Worm (Caenorhabditis elegans) whole organism, young adult: ENCODE data around the gene F57F4.1.

Experiments
- C17E4.6 ChIP-seq: fragments of 200-800 bp; sonication (Bioruptor generic); IDR thresholded peaks from 2 replicates; pipeline ENCODE4 v1.3.6; 2022; ENCODE audit warnings: missing genetic modification reagents, missing genetic modification characterization, missing compliant biosample characterization
- F23B12.7 ChIP-seq: sonication (generic microtip); optimal IDR thresholded peaks from 2 replicates; lab custom pipeline; 2017; ENCODE audit warnings: missing genetic modification characterization, mild to moderate bottlenecking, missing compliant biosample characterization, antibody characterized with exemption, moderate library complexity; ENCODE audit not compliant: insufficient read depth
- F33H1.4 ChIP-seq: fragments of 200-800 bp; sonication (Bioruptor generic); IDR thresholded peaks from 2 replicates; pipeline ENCODE4 v1.3.6; 2022; ENCODE audit warnings: missing genetic modification reagents, missing genetic modification characterization, missing compliant biosample characterization
- F37B4.10 ChIP-seq: fragments of 200-800 bp; sonication (Bioruptor generic); IDR thresholded peaks from 2 replicates; pipeline ENCODE4 v1.3.6; 2022; ENCODE audit warnings: missing genetic modification characterization, missing compliant biosample characterization
- F49E8.2 ChIP-seq: sonication (generic microtip); optimal IDR thresholded peaks from 3 replicates; lab custom pipeline; 2017; ENCODE audit warnings: missing genetic modification characterization, mild to moderate bottlenecking, missing compliant biosample characterization, antibody characterized with exemption, moderate library complexity; ENCODE audit not compliant: insufficient read depth
- K11D2.4 ChIP-seq: fragments of 200-800 bp; sonication (Bioruptor generic); IDR thresholded peaks from 2 replicates; pipeline ENCODE4 v1.3.6; 2022; ENCODE audit warnings: missing genetic modification reagents, missing genetic modification characterization, missing compliant biosample characterization
- Y56A3A.18 ChIP-seq: fragments of 200-800 bp; sonication (Bioruptor generic); IDR thresholded peaks from 2 replicates; pipeline ENCODE4 v1.3.6; 2022; ENCODE audit warnings: missing genetic modification reagents, missing genetic modification characterization, missing compliant biosample characterization
- Y67H2A.10 ChIP-seq: fragments of 200-800 bp; sonication (Bioruptor generic); conservative IDR thresholded peaks from 2 replicates; pipeline ENCODE4 v1.3.6; 2022; ENCODE audit warnings: missing genetic modification reagents, missing genetic modification characterization, missing compliant biosample characterization
- akir-1 ChIP-seq: fragments of 200-800 bp; sonication (Bioruptor generic); optimal IDR thresholded peaks from 2 replicates; lab custom pipeline; 2018; ENCODE audit warnings: mild to moderate bottlenecking, missing genetic modification characterization, moderate library complexity, missing compliant biosample characterization
- attf-3 ChIP-seq: fragments of 200-800 bp; sonication (Bioruptor generic); conservative IDR thresholded peaks from 2 replicates; pipeline ENCODE4 v1.3.6; 2022; ENCODE audit warnings: missing genetic modification reagents, missing genetic modification characterization, missing compliant biosample characterization
- attf-5 ChIP-seq: fragments of 200-800 bp; sonication (Bioruptor generic); optimal IDR thresholded peaks from 2 replicates; lab custom pipeline; 2018; ENCODE audit warnings: mild to moderate bottlenecking, missing genetic modification characterization, missing compliant biosample characterization
- ccch-3 ChIP-seq: fragments of 200-800 bp; sonication (Bioruptor generic); optimal IDR thresholded peaks from 2 replicates; lab custom pipeline; 2018; ENCODE audit warnings: mild to moderate bottlenecking, missing genetic modification characterization, missing compliant biosample characterization
- cebp-2 ChIP-seq: fragments of 200-800 bp; sonication (Bioruptor generic); IDR thresholded peaks from 2 replicates; pipeline ENCODE4 v1.3.6; 2022; ENCODE audit warnings: missing genetic modification characterization, missing compliant biosample characterization
- ceh-40 ChIP-seq: fragments of 200-800 bp; sonication (Bioruptor generic); IDR thresholded peaks from 2 replicates; pipeline ENCODE4 v1.3.6; 2022; ENCODE audit warnings: missing genetic modification characterization, missing compliant biosample characterization
- ceh-58 ChIP-seq: fragments of 200-800 bp; sonication (Bioruptor generic); IDR thresholded peaks from 2 replicates; pipeline ENCODE4 v1.3.6; 2022; ENCODE audit warnings: missing genetic modification characterization, missing compliant biosample characterization
- ceh-91 ChIP-seq: fragments of 200-800 bp; sonication (Bioruptor generic); IDR thresholded peaks from 2 replicates; pipeline ENCODE4 v1.3.6; 2022; ENCODE audit warnings: missing genetic modification reagents, missing genetic modification characterization, missing compliant biosample characterization
- chd-7 ChIP-seq: sonication (generic microtip); optimal IDR thresholded peaks from 2 replicates; lab custom pipeline; 2016; ENCODE audit warnings: mild to moderate bottlenecking, missing genetic modification characterization, moderate library complexity, missing compliant biosample characterization
- egl-44 ChIP-seq: fragments of 200-800 bp; sonication (Bioruptor generic); IDR thresholded peaks from 2 replicates; pipeline ENCODE4 v1.3.6; 2022; ENCODE audit warnings: missing genetic modification reagents, missing genetic modification characterization, missing compliant biosample characterization
- ekl-4 ChIP-seq: fragments of 200-800 bp; sonication (Bioruptor generic); IDR thresholded peaks from 2 replicates; pipeline ENCODE4 v1.3.6; 2022; ENCODE audit warnings: missing genetic modification reagents, missing genetic modification characterization, missing compliant biosample characterization
- fkh-3 ChIP-seq: sonication (generic microtip); optimal IDR thresholded peaks from 2 replicates; lab custom pipeline; 2016; ENCODE audit warnings: mild to moderate bottlenecking, missing genetic modification characterization, missing compliant biosample characterization
- him-1 ChIP-seq: sonication (generic microtip); optimal IDR thresholded peaks from 2 replicates; lab custom pipeline; 2016; ENCODE audit warnings: missing genotype, missing genetic modification reagents, missing genetic modification characterization, missing compliant biosample characterization
- hlh-26 ChIP-seq: fragments of 200-800 bp; sonication (Bioruptor generic); conservative IDR thresholded peaks from 2 replicates; pipeline ENCODE4 v1.3.6; 2022; ENCODE audit warnings: missing genetic modification reagents, missing genetic modification characterization, missing compliant biosample characterization
- hmg-1.2 ChIP-seq: fragments of 200-800 bp; sonication (Bioruptor generic); IDR thresholded peaks from 2 replicates; pipeline ENCODE4 v1.3.6; 2022; ENCODE audit warnings: missing genetic modification reagents, missing genetic modification characterization, missing compliant biosample characterization
- hmg-20 ChIP-seq: fragments of 200-800 bp; sonication (Bioruptor generic); IDR thresholded peaks from 2 replicates; pipeline ENCODE4 v1.3.6; 2022; ENCODE audit warnings: missing genetic modification reagents, missing genetic modification characterization, missing compliant biosample characterization
- hrde-1 ChIP-seq: sonication (generic microtip); optimal IDR thresholded peaks from 2 replicates; lab custom pipeline; 2016; ENCODE audit warnings: missing genetic modification characterization, mild to moderate bottlenecking, missing compliant biosample characterization, moderate library complexity, missing genotype, missing genetic modification reagents, borderline replicate concordance
- hsf-1 ChIP-seq: fragments of 200-800 bp; sonication (Bioruptor generic); IDR thresholded peaks from 2 replicates; pipeline ENCODE4 v1.3.6; 2022; ENCODE audit warnings: missing genetic modification reagents, missing genetic modification characterization, missing compliant biosample characterization
- lin-54 ChIP-seq: fragments of 200-800 bp; sonication (Bioruptor generic); optimal IDR thresholded peaks from 2 replicates; lab custom pipeline; 2018; ENCODE audit warnings: mild to moderate bottlenecking, missing genetic modification characterization, missing compliant biosample characterization
- lir-1 ChIP-seq: fragments of 200-800 bp; sonication (Bioruptor generic); conservative IDR thresholded peaks from 2 replicates; pipeline ENCODE4 v1.3.6; 2022; ENCODE audit warnings: missing genetic modification reagents, missing genetic modification characterization, missing compliant biosample characterization
- madf-10 ChIP-seq: sonication (generic microtip); optimal IDR thresholded peaks from 2 replicates; lab custom pipeline; 2016; ENCODE audit warnings: mild to moderate bottlenecking, missing genetic modification characterization, missing compliant biosample characterization
- madf-3 ChIP-seq: fragments of 200-800 bp; sonication (Bioruptor generic); IDR thresholded peaks from 2 replicates; pipeline ENCODE4 v1.3.6; 2022; ENCODE audit warnings: missing genetic modification reagents, missing genetic modification characterization, missing compliant biosample characterization
- madf-6 ChIP-seq: fragments of 200-800 bp; sonication (Bioruptor generic); IDR thresholded peaks from 2 replicates; pipeline ENCODE4 v1.3.6; 2022; ENCODE audit warnings: missing genetic modification reagents, missing genetic modification characterization, missing compliant biosample characterization
- mcd-1 ChIP-seq: fragments of 200-800 bp; sonication (Bioruptor generic); IDR thresholded peaks from 2 replicates; pipeline ENCODE4 v1.3.6; 2022; ENCODE audit warnings: missing genetic modification reagents, missing genetic modification characterization, missing compliant biosample characterization
- mxl-1 ChIP-seq: sonication (generic microtip); optimal IDR thresholded peaks from 2 replicates; lab custom pipeline; 2016; ENCODE audit warnings: missing genetic modification characterization, missing compliant biosample characterization
- nfya-1 ChIP-seq: sonication (generic microtip); optimal IDR thresholded peaks from 2 replicates; lab custom pipeline; 2017; ENCODE audit warnings: antibody characterized with exemption, missing compliant biosample characterization, missing genetic modification characterization, borderline replicate concordance; ENCODE audit not compliant: insufficient read depth
- nhr-120 ChIP-seq: fragments of 200-800 bp; sonication (Bioruptor generic); IDR thresholded peaks from 2 replicates; pipeline ENCODE4 v1.3.6; 2022; ENCODE audit warnings: missing genetic modification characterization, missing compliant biosample characterization
- nhr-80 ChIP-seq: sonication (generic microtip); optimal IDR thresholded peaks from 2 replicates; lab custom pipeline; 2016; ENCODE audit warnings: missing genetic modification characterization, missing compliant biosample characterization
- pha-4 ChIP-seq: fragments of 150-350 bp; sonication (generic microtip); optimal IDR thresholded peaks from 2 replicates; lab custom pipeline; 2014; ENCODE audit warnings: missing biosample characterization, missing genetic modification reagents, missing genetic modification characterization
- rec-8 ChIP-seq, 2 experiments: sonication (generic microtip); optimal IDR thresholded peaks; 2 replicates each; lab custom pipeline; 2016; ENCODE audit warnings: mild to moderate bottlenecking in 2 of 2, missing genetic modification characterization in 2 of 2, missing genetic modification reagents in 2 of 2, missing genotype in 2 of 2, missing biosample characterization in 1 of 2, missing compliant biosample characterization in 1 of 2, moderate library complexity in 1 of 2
- sdz-38 ChIP-seq: sonication (generic microtip); optimal IDR thresholded peaks from 2 replicates; lab custom pipeline; 2016; ENCODE audit warnings: missing genotype, missing genetic modification characterization, missing compliant biosample characterization
- snpc-1.3 ChIP-seq: sonication (generic microtip); optimal IDR thresholded peaks from 2 replicates; lab custom pipeline; 2017; ENCODE audit warnings: missing genetic modification characterization, mild to moderate bottlenecking, missing compliant biosample characterization, antibody characterized with exemption, moderate library complexity, missing genotype, missing genetic modification reagents; ENCODE audit not compliant: insufficient read depth
- snpc-3.4 ChIP-seq: sonication (generic microtip); optimal IDR thresholded peaks from 2 replicates; lab custom pipeline; 2017; ENCODE audit warnings: missing genetic modification characterization, mild to moderate bottlenecking, missing compliant biosample characterization, antibody characterized with exemption, moderate library complexity, missing genotype, missing genetic modification reagents
- unc-62 ChIP-seq: fragments of 150-350 bp; optimal IDR thresholded peaks from 2 replicates; lab custom pipeline; 2014; ENCODE audit warnings: missing biosample characterization, missing genetic modification reagents, missing genetic modification characterization
- zfh-2 ChIP-seq: fragments of 200-800 bp; sonication (Bioruptor generic); conservative IDR thresholded peaks from 2 replicates; pipeline ENCODE4 v1.3.6; 2022; ENCODE audit warnings: missing genetic modification reagents, missing genetic modification characterization, missing compliant biosample characterization
- ztf-3 ChIP-seq: fragments of 200-800 bp; sonication (Bioruptor generic); optimal IDR thresholded peaks from 2 replicates; lab custom pipeline; 2018; ENCODE audit warnings: mild to moderate bottlenecking, missing genetic modification characterization, missing compliant biosample characterization
- ztf-6 ChIP-seq: fragments of 200-800 bp; sonication (Bioruptor generic); IDR thresholded peaks from 2 replicates; pipeline ENCODE4 v1.3.6; 2022; ENCODE audit warnings: missing genetic modification reagents, missing genetic modification characterization, missing compliant biosample characterization

F57F4.1 gene

ce11 chrV:6433446-6434178 is 43.3 kb downstream of the F57F4.1 start, which contains the start of the genes gad-1 and erfa-1 (continued):
- TF ChIP-seq nhr-120 (GFP tag; lab: Robert Waterston, UW) (no peak), snpc-1.3 (tag; lab: Kevin White, UChicago) (no peak), mxl-1 (tag; lab: Kevin White, UChicago) (no peak), hsf-1 (GFP tag; lab: Robert Waterston, UW) (no peak), K11D2.4 (GFP tag; lab: Robert Waterston, UW) (no peak), unc-62 (no peak), lin-54 (GFP tag; lab: Kevin White, UChicago) (peak; percentile 63), fkh-3 (tag; lab: Kevin White, UChicago) (no peak), C17E4.6 (GFP tag; lab: Robert Waterston, UW) (no peak), F33H1.4 (GFP tag; lab: Robert Waterston, UW) (peak; percentile 78), ccch-3 (GFP tag; lab: Kevin White, UChicago) (no peak), madf-10 (no peak), him-1 (tag; lab: Kevin White, UChicago) (no peak), nfya-1 (tag; lab: Kevin White, UChicago) (no peak), Y67H2A.10 (GFP tag; lab: Robert Waterston, UW) (no peak), attf-3 (no peak), ztf-3 (GFP tag; lab: Kevin White, UChicago) (no peak), rec-8 (tag; optimal IDR thresholded peaks at IDR 0.05; lab: Kevin White, UChicago) (no peak), ceh-91 (GFP tag; lab: Robert Waterston, UW) (peak; percentile 51), Y56A3A.18 (GFP tag; lab: Robert Waterston, UW) (no peak), pha-4 (tag; lab: Kevin White, UChicago) (no peak), egl-44 (GFP tag; lab: Robert Waterston, UW) (no peak), lir-1 (GFP tag; lab: Robert Waterston, UW) (no peak), cebp-2 (GFP tag; lab: Robert Waterston, UW) (no peak), mcd-1 (GFP tag; lab: Robert Waterston, UW) (peak; percentile 78)

ce11 chrV:6436332-6436731 is 46.1 kb downstream of the F57F4.1 start, which contains the start of gene hpo-19:
Gene hpo-19, plus strand, starts transcription at chrV:6436645.
- TF ChIP-seq nhr-80 (tag; lab: Kevin White, UChicago) (peak; percentile 61), madf-6 (GFP tag; lab: Robert Waterston, UW) (peak; percentile 26; the same call in 1 of the 2 replicates), snpc-3.4 (tag; lab: Kevin White, UChicago) (peak; percentile 45), F49E8.2 (peak; percentile 35), fkh-3 (tag; lab: Kevin White, UChicago) (no peak), ekl-4 (peak; percentile 19; the same call in 1 of the 2 replicates), him-1 (tag; lab: Kevin White, UChicago) (no peak), attf-5 (no peak), F37B4.10 (no peak), madf-3 (0 out of 2 replicates have a peak, but pooled peaks have one; percentile 54)

ce11 chrV:6438601-6439000 is 48.3 kb downstream of the F57F4.1 start, which contains the start of gene T05H4.4:
Gene T05H4.4, plus strand, starts transcription at chrV:6438901.
- TF ChIP-seq F33H1.4 (GFP tag; lab: Robert Waterston, UW) (no peak), lin-54 (GFP tag; lab: Kevin White, UChicago) (no peak), ceh-40 (GFP tag; lab: Robert Waterston, UW) (no peak), ztf-6 (GFP tag; lab: Robert Waterston, UW) (no peak), hmg-20 (no peak), hmg-1.2 (GFP tag; lab: Robert Waterston, UW) (no peak), K11D2.4 (GFP tag; lab: Robert Waterston, UW) (no peak), akir-1 (GFP tag; lab: Kevin White, UChicago) (no peak), chd-7 (no peak), hlh-26 (no peak), sdz-38 (tag; lab: Kevin White, UChicago) (no peak), F23B12.7 (tag; lab: Kevin White, UChicago) (no peak), zfh-2 (GFP tag; lab: Robert Waterston, UW) (no peak), hrde-1 (tag; lab: Kevin White, UChicago) (no peak), ceh-58 (GFP tag; lab: Robert Waterston, UW) (no peak), nhr-120 (GFP tag; lab: Robert Waterston, UW) (no peak)
